Fruit fly (Drosophila melanogaster): ENCODE measurements around the gene Exo84.
A peak's percentile ranks its signal among the peaks of the same experiment; 100 is the strongest.

Exo84 gene

dm6 chr3R:26041417-26042101 lies 10.5 kb downstream of the Exo84 start, which contains the start of gene gro (continued):
- TF ChIP-seq CG18599 (GFP tag; optimal IDR thresholded peaks at IDR 0.05) (peak; percentile 76), amos (GFP tag; IDR thresholded peaks at IDR 0.05; ENCODE audit: partially characterized antibody) (peak; percentile 80), ash1 (GFP tag; optimal IDR thresholded peaks at IDR 0.05) (peak; percentile 36), Dbx (GFP tag; IDR thresholded peaks at IDR 0.05) (peak; percentile 85), ems (GFP tag; optimal IDR thresholded peaks at IDR 0.05) (peak; percentile 81), Doc2 (GFP tag; IDR thresholded peaks at IDR 0.05) (no peak), lilli (GFP tag; optimal IDR thresholded peaks at IDR 0.05) (peak; percentile 83), CG32772 (GFP tag; IDR thresholded peaks at IDR 0.05) (peak; percentile 44; the same call in 1 of the 2 replicates), vnd (GFP tag; IDR thresholded peaks at IDR 0.05; ENCODE audit: partially characterized antibody) (peak; percentile 77), Fer3 (tag; optimal IDR thresholded peaks at IDR 0.05) (peak; percentile 65), Aef1 (GFP tag; IDR thresholded peaks at IDR 0.05) (peak; percentile 61), ttk (GFP tag; IDR thresholded peaks at IDR 0.05) (peak; percentile 50; the same call in 1 of the 2 replicates), Jarid2 (GFP tag; optimal IDR thresholded peaks at IDR 0.05) (peak; percentile 35), sqz (GFP tag; optimal IDR thresholded peaks at IDR 0.05) (no peak), CG4820 (GFP tag; optimal IDR thresholded peaks at IDR 0.05) (peak; percentile 47), fu2 (GFP tag; optimal IDR thresholded peaks at IDR 0.05) (peak; percentile 75), D (optimal IDR thresholded peaks at IDR 0.05) (no peak), D (GFP tag; optimal IDR thresholded peaks at IDR 0.05) (peak; percentile 26), Hmx (GFP tag; optimal IDR thresholded peaks at IDR 0.05) (peak; percentile 56), ATbp (GFP tag; optimal IDR thresholded peaks at IDR 0.05) (no peak), Lhr (GFP tag; optimal IDR thresholded peaks at IDR 0.05) (peak; percentile 84), sim (GFP tag; IDR thresholded peaks at IDR 0.05) (no peak), HLHmδ (GFP tag; optimal IDR thresholded peaks at IDR 0.05) (peak; percentile 89), pnt (GFP tag; optimal IDR thresholded peaks at IDR 0.05) (peak; percentile 46), CG10979 (tag; optimal IDR thresholded peaks at IDR 0.05) (peak; percentile 38), bowl (GFP tag; IDR thresholded peaks at IDR 0.05) (no peak), Meics (GFP tag; optimal IDR thresholded peaks at IDR 0.05) (peak; percentile 51), Abd-B (GFP tag; optimal IDR thresholded peaks at IDR 0.05) (peak; percentile 42), repo (GFP tag; optimal IDR thresholded peaks at IDR 0.05) (peak; percentile 48), Kr (GFP tag; optimal IDR thresholded peaks at IDR 0.05) (no peak), disco-r (GFP tag; optimal IDR thresholded peaks at IDR 0.05) (peak; percentile 68), Ssrp (tag; optimal IDR thresholded peaks at IDR 0.05) (peak; percentile 63), pho (GFP tag; optimal IDR thresholded peaks at IDR 0.05) (peak; percentile 79), nom (GFP tag; optimal IDR thresholded peaks at IDR 0.05) (no peak), run (tag; optimal IDR thresholded peaks at IDR 0.05) (no peak), MTF-1 (GFP tag; optimal IDR thresholded peaks at IDR 0.05; ENCODE audit: borderline replicate concordance) (peak; percentile 30), Lpt (GFP tag; optimal IDR thresholded peaks at IDR 0.05) (no peak), NK7.1 (GFP tag; optimal IDR thresholded peaks at IDR 0.05) (peak; percentile 19), Awh (GFP tag; IDR thresholded peaks at IDR 0.05) (no peak; the same call in 1 of the 2 replicates), Atf3 (GFP tag; optimal IDR thresholded peaks at IDR 0.05) (peak; percentile 56), CG11504 (tag; optimal IDR thresholded peaks at IDR 0.05) (peak; percentile 57), CG8944 (GFP tag; optimal IDR thresholded peaks at IDR 0.05) (peak; percentile 70), CG13894 (tag; optimal IDR thresholded peaks at IDR 0.05) (peak; percentile 72), scrt (GFP tag; optimal IDR thresholded peaks at IDR 0.05) (peak; percentile 34), CG2712 (tag; optimal IDR thresholded peaks at IDR 0.05) (peak; percentile 66), lab (GFP tag; optimal IDR thresholded peaks at IDR 0.05) (peak; percentile 82), fd96Cb (tag; optimal IDR thresholded peaks at IDR 0.05) (peak; percentile 27), YL-1 (GFP tag; optimal IDR thresholded peaks at IDR 0.05) (peak; percentile 55), Gsc (GFP tag; IDR thresholded peaks at IDR 0.05) (no peak)

All from whole organism, embryonic.